Fruit fly (Drosophila melanogaster) whole organism, embryonic: ENCODE data around the gene CG42540.

Source experiments
- Bgb ChIP-seq: fragments of 200-800 bp; sonication (Bioruptor generic); IDR thresholded peaks from 2 replicates; pipeline ENCODE4 v1.3.6; 2022; ENCODE audit warnings: missing biosample characterization, missing genetic modification characterization; ENCODE audit not compliant: partially characterized antibody
- CG12104 ChIP-seq: fragments of 200-800 bp; sonication (Bioruptor generic); optimal IDR thresholded peaks from 3 replicates; lab custom pipeline; 2016; ENCODE audit warnings: missing biosample characterization, missing genetic modification characterization
- CG12219 ChIP-seq: fragments of 200-800 bp; sonication (Bioruptor generic); optimal IDR thresholded peaks from 3 replicates; lab custom pipeline; 2018; ENCODE audit warnings: missing biosample characterization, mild to moderate bottlenecking, missing genetic modification characterization
- CG13287 ChIP-seq: fragments of 200-800 bp; sonication (Bioruptor generic); IDR thresholded peaks from 2 replicates; pipeline ENCODE4 v1.3.6; 2022; ENCODE audit warnings: missing biosample characterization, missing genetic modification characterization; ENCODE audit not compliant: partially characterized antibody
- CG13296 ChIP-seq: fragments of 200-800 bp; sonication (Bioruptor generic); optimal IDR thresholded peaks from 3 replicates; lab custom pipeline; 2018; ENCODE audit warnings: missing biosample characterization, mild to moderate bottlenecking, missing genetic modification characterization
- CG14667 ChIP-seq: fragments of 200-800 bp; sonication (Bioruptor generic); IDR thresholded peaks from 2 replicates; pipeline ENCODE4 v1.3.6; 2022; ENCODE audit warnings: missing biosample characterization, missing genetic modification characterization
- CG15696 ChIP-seq: fragments of 200-800 bp; sonication (Bioruptor generic); optimal IDR thresholded peaks from 2 replicates; lab custom pipeline; 2019; ENCODE audit warnings: missing biosample characterization, mild to moderate bottlenecking, missing genetic modification characterization, moderate library complexity
- CG17359 ChIP-seq: fragments of 200-800 bp; sonication (Bioruptor generic); optimal IDR thresholded peaks from 3 replicates; lab custom pipeline; 2018; ENCODE audit warnings: missing biosample characterization, mild to moderate bottlenecking, missing genetic modification characterization, moderate library complexity
- CG18619 ChIP-seq: fragments of 200-800 bp; sonication (Bioruptor generic); optimal IDR thresholded peaks from 3 replicates; lab custom pipeline; 2017; ENCODE audit warnings: missing biosample characterization, mild to moderate bottlenecking, missing genetic modification characterization
- CG30020 ChIP-seq: fragments of 200-800 bp; optimal IDR thresholded peaks from 2 replicates; lab custom pipeline; 2019; ENCODE audit warnings: missing biosample characterization, mild to moderate bottlenecking, missing genetic modification characterization, moderate library complexity
- CG30403 ChIP-seq: fragments of 200-800 bp; sonication (Bioruptor generic); optimal IDR thresholded peaks from 3 replicates; lab custom pipeline; 2016; ENCODE audit warnings: missing biosample characterization, missing genetic modification characterization
- CG4854 ChIP-seq: fragments of 200-800 bp; sonication (Bioruptor generic); optimal IDR thresholded peaks from 2 replicates; lab custom pipeline; 2016; ENCODE audit warnings: missing biosample characterization, missing genetic modification characterization, inconsistent platforms
- CG6654 ChIP-seq: fragments of 200-800 bp; sonication (Bioruptor generic); optimal IDR thresholded peaks from 2 replicates; lab custom pipeline; 2017; ENCODE audit warnings: missing biosample characterization, mild to moderate bottlenecking, missing genetic modification characterization
- CG7556 ChIP-seq: fragments of 200-800 bp; sonication (Bioruptor generic); optimal IDR thresholded peaks from 2 replicates; lab custom pipeline; 2017; ENCODE audit warnings: missing biosample characterization, mild to moderate bottlenecking, missing genetic modification characterization
- CG9437 ChIP-seq: fragments of 200-800 bp; sonication (Bioruptor generic); optimal IDR thresholded peaks from 2 replicates; lab custom pipeline; 2018; ENCODE audit warnings: missing biosample characterization, mild to moderate bottlenecking, missing genetic modification characterization
- CG9817 ChIP-seq: fragments of 200-800 bp; sonication (Bioruptor generic); optimal IDR thresholded peaks from 2 replicates; lab custom pipeline; 2018; ENCODE audit warnings: missing biosample characterization, mild to moderate bottlenecking, missing genetic modification characterization, moderate library complexity
- CoRest ChIP-seq: fragments of 200-800 bp; sonication (Bioruptor generic); optimal IDR thresholded peaks from 3 replicates; lab custom pipeline; 2018; ENCODE audit warnings: missing biosample characterization, mild to moderate bottlenecking, missing genetic modification characterization, moderate library complexity
- CrebB ChIP-seq: fragments of 200-800 bp; sonication (Bioruptor generic); optimal IDR thresholded peaks from 3 replicates; lab custom pipeline; 2018; ENCODE audit warnings: missing biosample characterization, mild to moderate bottlenecking, missing genetic modification characterization
- Dad ChIP-seq: fragments of 200-800 bp; sonication (Bioruptor generic); optimal IDR thresholded peaks from 3 replicates; lab custom pipeline; 2016; ENCODE audit warnings: missing biosample characterization, missing genetic modification characterization
- Hr39 ChIP-seq: fragments of >200 bp; optimal IDR thresholded peaks from 2 replicates; lab custom pipeline; 2017
- MBD-R2 ChIP-seq: fragments of 200-800 bp; sonication (Bioruptor generic); IDR thresholded peaks from 2 replicates; pipeline ENCODE4 v1.3.6; 2022; ENCODE audit warnings: missing biosample characterization, missing genetic modification characterization
- Myb ChIP-seq: fragments of 200-800 bp; sonication (Bioruptor generic); optimal IDR thresholded peaks from 2 replicates; lab custom pipeline; 2016; ENCODE audit warnings: missing biosample characterization, missing genetic modification characterization
- Nf-YA ChIP-seq: fragments of 200-800 bp; sonication (Bioruptor generic); IDR thresholded peaks from 2 replicates; pipeline ENCODE4 v1.3.6; 2022; ENCODE audit warnings: missing biosample characterization, missing genetic modification characterization
- Rx ChIP-seq: fragments of 200-800 bp; sonication (Bioruptor generic); IDR thresholded peaks from 2 replicates; pipeline ENCODE4 v1.3.6; 2022; ENCODE audit warnings: missing biosample characterization, missing genetic modification characterization
- Six4 ChIP-seq: fragments of 200-800 bp; sonication (Bioruptor generic); optimal IDR thresholded peaks from 2 replicates; lab custom pipeline; 2016; ENCODE audit warnings: missing biosample characterization, missing genetic modification characterization
- Spps ChIP-seq: fragments of 200-800 bp; sonication (Bioruptor generic); optimal IDR thresholded peaks from 2 replicates; lab custom pipeline; 2018; ENCODE audit warnings: missing biosample characterization, mild to moderate bottlenecking, missing genetic modification characterization
- Stat92E ChIP-seq, 3 experiments: fragments of >200 bp in 2 of 3; fragments of 200-800 bp in 1 of 3; sonication (Bioruptor generic) in 1 of 3; optimal IDR thresholded peaks; 2 replicates each; lab custom pipeline; 2017 to 2019; ENCODE audit warnings: missing biosample characterization in 3 of 3, missing genetic modification characterization in 3 of 3, mild to moderate bottlenecking in 1 of 3, moderate library complexity in 1 of 3
- TFAM ChIP-seq: fragments of 200-800 bp; sonication (Bioruptor generic); optimal IDR thresholded peaks from 2 replicates; lab custom pipeline; 2017; ENCODE audit warnings: missing biosample characterization, missing genetic modification characterization, inconsistent platforms
- Tbp ChIP-seq: fragments of >200 bp; optimal IDR thresholded peaks from 2 replicates; lab custom pipeline; 2018; ENCODE audit warnings: missing biosample characterization, missing genetic modification characterization
- ab ChIP-seq: fragments of 200-800 bp; sonication (Bioruptor generic); optimal IDR thresholded peaks from 2 replicates; lab custom pipeline; 2016; ENCODE audit warnings: missing biosample characterization, missing genetic modification characterization
- ap ChIP-seq: fragments of 200-800 bp; sonication (Bioruptor generic); IDR thresholded peaks from 2 replicates; pipeline ENCODE4 v1.3.6; 2022; ENCODE audit warnings: missing biosample characterization, missing genetic modification characterization
- dmrt11E ChIP-seq: fragments of 200-800 bp; sonication (Bioruptor generic); optimal IDR thresholded peaks from 3 replicates; lab custom pipeline; 2018; ENCODE audit warnings: missing biosample characterization, mild to moderate bottlenecking, missing genetic modification characterization, moderate library complexity
- en ChIP-seq: fragments of 200-800 bp; sonication (Bioruptor generic); optimal IDR thresholded peaks from 2 replicates; lab custom pipeline; 2016; ENCODE audit warnings: missing biosample characterization, missing genetic modification characterization
- exex ChIP-seq: fragments of 200-800 bp; sonication (Bioruptor generic); optimal IDR thresholded peaks from 4 replicates; lab custom pipeline; 2018; ENCODE audit warnings: missing biosample characterization, mild to moderate bottlenecking, missing genetic modification characterization, moderate library complexity
- insv ChIP-seq, 2 experiments: fragments of 200-800 bp; sonication (Bioruptor generic); optimal IDR thresholded peaks; 3 replicates each; lab custom pipeline; 2016 to 2018; ENCODE audit warnings: missing biosample characterization in 2 of 2, missing genetic modification characterization in 2 of 2
- jing ChIP-seq: fragments of 200-800 bp; sonication (Bioruptor generic); optimal IDR thresholded peaks from 2 replicates; lab custom pipeline; 2018; ENCODE audit warnings: missing biosample characterization, mild to moderate bottlenecking, missing genetic modification characterization
- kah ChIP-seq: fragments of 200-800 bp; sonication (Bioruptor generic); optimal IDR thresholded peaks from 2 replicates; lab custom pipeline; 2018; ENCODE audit warnings: missing biosample characterization, mild to moderate bottlenecking, missing genetic modification characterization
- mld ChIP-seq: fragments of 200-800 bp; sonication (Bioruptor generic); IDR thresholded peaks from 3 replicates; pipeline ENCODE4 v1.3.6; 2022; ENCODE audit warnings: missing biosample characterization, missing genetic modification characterization; ENCODE audit not compliant: partially characterized antibody
- oc ChIP-seq: fragments of 200-800 bp; sonication (Bioruptor generic); optimal IDR thresholded peaks from 2 replicates; lab custom pipeline; 2018; ENCODE audit warnings: missing biosample characterization, mild to moderate bottlenecking, missing genetic modification characterization, moderate library complexity
- odd ChIP-seq: fragments of 200-800 bp; sonication (Bioruptor generic); optimal IDR thresholded peaks from 2 replicates; lab custom pipeline; 2017; ENCODE audit warnings: missing biosample characterization, mild to moderate bottlenecking, missing genetic modification characterization
- phol ChIP-seq: fragments of 200-800 bp; sonication (Bioruptor generic); optimal IDR thresholded peaks from 3 replicates; lab custom pipeline; 2018; ENCODE audit warnings: missing biosample characterization, mild to moderate bottlenecking, missing genetic modification characterization, moderate library complexity
- prd ChIP-seq, 3 experiments: fragments of >200 bp in 2 of 3; fragments of 200-800 bp in 1 of 3; sonication (Bioruptor generic) in 1 of 3; optimal IDR thresholded peaks in 2 of 3; IDR thresholded peaks in 1 of 3; 2 replicates in 2 of 3; 3 replicates in 1 of 3; pipeline versions ENCODE4 v1.3.6 to Lab custom; 2017 to 2022; ENCODE audit warnings: missing biosample characterization in 1 of 3, missing genetic modification characterization in 1 of 3
- psq ChIP-seq: fragments of 200-800 bp; sonication (Bioruptor generic); optimal IDR thresholded peaks from 2 replicates; lab custom pipeline; 2017; ENCODE audit warnings: missing biosample characterization, missing genetic modification characterization
- pzg ChIP-seq: fragments of 200-800 bp; sonication (Bioruptor generic); optimal IDR thresholded peaks from 3 replicates; lab custom pipeline; 2018; ENCODE audit warnings: missing biosample characterization, mild to moderate bottlenecking, missing genetic modification characterization, moderate library complexity
- ranshi ChIP-seq: fragments of 200-800 bp; sonication (Bioruptor generic); IDR thresholded peaks from 2 replicates; pipeline ENCODE4 v1.3.6; 2022; ENCODE audit warnings: missing biosample characterization, missing genetic modification characterization
- seq ChIP-seq: fragments of 200-800 bp; sonication (Bioruptor generic); IDR thresholded peaks from 2 replicates; pipeline ENCODE4 v1.3.6; 2022; ENCODE audit warnings: missing biosample characterization, missing genetic modification characterization
- sima ChIP-seq: fragments of 200-800 bp; sonication (Bioruptor generic); optimal IDR thresholded peaks from 2 replicates; lab custom pipeline; 2016; ENCODE audit warnings: missing biosample characterization, missing genetic modification characterization
- zfh2 ChIP-seq: fragments of 200-800 bp; sonication (Bioruptor generic); optimal IDR thresholded peaks from 2 replicates; lab custom pipeline; 2016; ENCODE audit warnings: missing biosample characterization, missing genetic modification characterization

CG42540 gene

DNA sequence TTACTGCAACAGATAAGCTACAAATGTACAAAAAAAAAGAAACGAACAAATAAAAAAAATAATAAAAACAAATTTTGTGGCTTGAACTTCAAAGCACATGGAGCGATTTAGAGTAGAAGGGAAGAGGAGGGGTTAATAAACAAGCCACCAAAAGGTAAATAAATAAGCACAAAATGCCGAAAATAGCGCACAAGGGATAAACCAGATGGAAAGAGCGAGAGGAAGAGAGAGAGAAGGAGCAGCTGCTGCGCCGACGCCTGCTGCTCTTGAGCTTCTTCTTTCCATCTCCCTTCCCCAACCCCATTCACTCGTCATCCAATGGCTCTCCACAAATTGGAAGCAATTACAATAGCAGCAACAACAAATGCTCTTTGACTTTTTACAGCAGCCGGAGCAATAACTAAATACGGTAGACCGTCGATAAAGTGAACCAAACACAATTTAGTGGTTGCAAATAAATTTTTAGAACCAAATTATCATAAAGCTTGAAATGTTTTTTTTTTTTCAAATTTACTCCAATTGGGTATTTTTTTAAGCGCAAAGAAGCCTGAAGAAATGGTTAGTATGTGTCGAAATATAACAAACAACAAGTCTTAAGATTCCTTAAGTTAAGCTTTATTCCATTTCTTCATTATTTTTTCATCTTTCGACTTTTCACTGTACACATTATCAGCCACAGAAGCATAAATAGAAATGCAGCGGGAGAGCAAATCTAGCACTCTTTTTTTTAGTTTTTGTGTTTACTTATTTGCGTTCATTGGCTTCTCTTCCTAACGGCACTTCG, 68.7 kb downstream of the CG42540 start (continued):
- TF ChIP-seq kah (GFP tag; lab: Kevin White, UChicago) (peak; percentile 83), odd (GFP tag; lab: Kevin White, UChicago) (peak; percentile 75), insv (GFP tag; optimal IDR thresholded peaks at IDR 0.05; lab: Kevin White, UChicago) (peak in 1 of 2 experiments; percentile 41), pzg (no peak), prd (optimal IDR thresholded peaks at IDR 0.05; lab: Kevin White, UChicago) (no peak), prd (GFP tag; IDR thresholded peaks at IDR 0.05; lab: Robert Waterston, UW) (peak; percentile 86), CG13287 (GFP tag; lab: Robert Waterston, UW) (no peak), CoRest (tag; lab: Kevin White, UChicago) (peak; percentile 95), oc (tag; lab: Kevin White, UChicago) (peak; percentile 80), en (GFP tag; lab: Kevin White, UChicago) (peak; percentile 68), ranshi (GFP tag; lab: Robert Waterston, UW) (peak; percentile 74; the same call in 1 of the 2 replicates), CG13296 (GFP tag; lab: Kevin White, UChicago) (peak; percentile 82), CG14667 (GFP tag; lab: Robert Waterston, UW) (peak; percentile 66), CG17359 (tag; lab: Kevin White, UChicago) (peak; percentile 91), CG12104 (GFP tag; lab: Kevin White, UChicago) (peak; percentile 87), CrebB (peak; percentile 61), Tbp (GFP tag; lab: Kevin White, UChicago) (no peak), CG6654 (peak; percentile 65), Myb (GFP tag; lab: Kevin White, UChicago) (peak; percentile 74), CG30020 (peak; percentile 42), Spps (peak; percentile 70), zfh2 (GFP tag; lab: Kevin White, UChicago) (peak; percentile 80), psq (GFP tag; lab: Kevin White, UChicago) (peak; percentile 46), Bgb (GFP tag; lab: Robert Waterston, UW) (no peak), CG9817 (tag; lab: Kevin White, UChicago) (peak; percentile 82), MBD-R2 (GFP tag; lab: Robert Waterston, UW) (peak; percentile 66; the same call in 1 of the 2 replicates), Rx (GFP tag; lab: Robert Waterston, UW) (peak; percentile 80), CG30403 (GFP tag; lab: Kevin White, UChicago) (peak; percentile 87), seq (GFP tag; lab: Robert Waterston, UW) (peak; percentile 82), Hr39 (lab: Kevin White, UChicago) (no peak), CG4854 (peak; percentile 81), ap (peak; percentile 81), phol (peak; percentile 94), Nf-YA (GFP tag; lab: Robert Waterston, UW) (peak; percentile 82), CG9437 (GFP tag; lab: Kevin White, UChicago) (peak; percentile 88), CG15696 (tag; lab: Kevin White, UChicago) (peak; percentile 85), Stat92E (GFP tag; optimal IDR thresholded peaks at IDR 0.05; lab: Kevin White, UChicago) (peak in 1 of 3 experiments; percentile 67), exex (peak; percentile 43), ab (GFP tag; lab: Kevin White, UChicago) (peak; percentile 73), sima (GFP tag; lab: Kevin White, UChicago) (peak; percentile 50), CG18619 (GFP tag; lab: Kevin White, UChicago) (peak; percentile 84), Six4 (GFP tag; lab: Kevin White, UChicago) (peak; percentile 87), mld (GFP tag; lab: Robert Waterston, UW) (no peak), CG12219 (GFP tag; lab: Kevin White, UChicago) (peak; percentile 80), TFAM (peak; percentile 22), Dad (peak; percentile 88), CG7556 (GFP tag; lab: Kevin White, UChicago) (peak; percentile 89), jing (GFP tag; lab: Kevin White, UChicago) (peak; percentile 74), dmrt11E (tag; lab: Kevin White, UChicago) (peak; percentile 85)
